Worm (Caenorhabditis elegans): ENCODE measurements around the gene F45D3.3.

DNA sequence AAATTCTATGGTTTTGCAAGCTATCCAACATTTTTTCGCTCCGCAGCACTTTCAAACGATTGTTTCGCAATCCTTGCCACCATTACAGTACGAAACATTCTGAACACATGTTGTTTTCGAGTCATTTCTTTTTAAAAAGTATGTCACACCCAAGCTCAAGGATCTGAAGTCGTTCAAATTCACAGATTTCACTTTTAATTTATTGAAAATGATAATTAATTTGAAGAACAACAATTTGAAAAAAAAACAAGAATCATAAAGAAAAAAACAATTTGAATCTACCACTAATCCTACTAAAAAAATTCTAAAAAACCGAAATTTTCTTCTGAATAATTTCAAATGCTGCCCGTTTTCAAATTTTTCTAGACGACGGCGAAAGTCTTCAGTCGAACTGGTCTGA, 42.2 kb upstream of the F45D3.3 start, which contains the start of gene C14C10.2:
- TF ChIP-seq zip-4 (GFP tag; optimal IDR thresholded peaks at IDR 0.05) (no peak), lir-3 (tag; optimal IDR thresholded peaks at IDR 0.05; ENCODE audit: poor library complexity) (no peak), unc-62 (GFP tag; optimal IDR thresholded peaks at IDR 0.05) (no peak), skn-1 (tag; optimal IDR thresholded peaks at IDR 0.05) (no peak), ztf-11 (tag; optimal IDR thresholded peaks at IDR 0.05) (no peak), C34B4.2 (tag; optimal IDR thresholded peaks at IDR 0.05) (no peak), vab-15 (tag; optimal IDR thresholded peaks at IDR 0.05) (no peak), nhr-237 (tag; optimal IDR thresholded peaks at IDR 0.05) (no peak), nhr-11 (tag; optimal IDR thresholded peaks at IDR 0.05) (no peak), ztf-4 (tag; optimal IDR thresholded peaks at IDR 0.05) (no peak)

All from whole organism, L1 larva.